Worm (Caenorhabditis elegans) whole organism, L2 larva: ENCODE measurements around the gene col-68.

Source experiments
- blmp-1 ChIP-seq: sonication (generic microtip); optimal IDR thresholded peaks from 2 replicates; lab custom pipeline; 2017; ENCODE audit warnings: missing genetic modification characterization, mild to moderate bottlenecking, missing compliant biosample characterization, antibody characterized with exemption, moderate library complexity; ENCODE audit not compliant: insufficient read depth
- skn-1 ChIP-seq: sonication (generic microtip); optimal IDR thresholded peaks from 2 replicates; lab custom pipeline; 2017; ENCODE audit warnings: missing biosample characterization, missing genetic modification characterization

DNA sequence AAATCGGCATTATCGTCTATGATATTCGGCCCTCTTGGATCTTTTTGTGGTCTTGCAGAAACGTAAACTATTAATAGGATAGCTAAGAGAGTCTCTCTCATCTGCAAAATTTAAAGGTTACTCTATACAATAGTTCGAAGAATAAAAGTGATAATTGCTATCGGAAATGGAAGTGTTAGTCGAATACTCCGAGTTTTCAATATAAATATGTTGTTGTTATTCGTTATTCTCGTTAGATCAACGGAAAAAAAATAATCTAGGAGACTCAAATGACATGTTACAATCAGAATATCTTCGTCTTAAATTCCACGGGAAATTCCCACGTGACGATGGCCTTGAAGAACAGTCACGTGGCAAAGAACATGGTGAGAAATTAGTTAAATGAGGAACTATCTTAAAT lies 49.1 kb upstream of the col-68 start, which contains the start of gene tre-5:
- no peak for TF ChIP-seq skn-1 (tag; lab: Kevin White, UChicago)
- no peak for TF ChIP-seq blmp-1
